Worm (Caenorhabditis elegans) whole organism, L4 larva: Measurements from ENCODE around the gene F35D11.4.
A peak's percentile ranks its signal among the peaks of the same experiment; 100 is the strongest.

Source experiments
- F10B5.3 ChIP-seq: sonication (generic microtip); optimal IDR thresholded peaks from 2 replicates; lab custom pipeline; 2016; ENCODE audit warnings: mild to moderate bottlenecking, missing genetic modification characterization, missing compliant biosample characterization
- F26F4.8 ChIP-seq: fragments of 200-800 bp; sonication (Bioruptor generic); conservative IDR thresholded peaks from 2 replicates; pipeline ENCODE4 v1.3.6; 2022; ENCODE audit warnings: missing genetic modification characterization, missing compliant biosample characterization
- F44E2.7 ChIP-seq: fragments of 200-800 bp; sonication (Bioruptor generic); IDR thresholded peaks from 2 replicates; pipeline ENCODE4 v2.1.2; 2022; ENCODE audit warnings: missing genetic modification characterization, missing compliant biosample characterization
- R02D3.7 ChIP-seq: fragments of 150-350 bp; sonication (generic microtip); optimal IDR thresholded peaks from 3 replicates; lab custom pipeline; 2014; ENCODE audit warnings: missing biosample characterization, missing genetic modification characterization
- Y5F2A.4 ChIP-seq: fragments of 200-800 bp; sonication (Bioruptor generic); optimal IDR thresholded peaks from 2 replicates; lab custom pipeline; 2018; ENCODE audit warnings: mild to moderate bottlenecking, missing genetic modification characterization, missing compliant biosample characterization
- ZK337.2 ChIP-seq: fragments of 200-800 bp; sonication (Bioruptor generic); IDR thresholded peaks from 2 replicates; pipeline ENCODE4 v1.3.6; 2022; ENCODE audit warnings: missing genetic modification reagents, missing genetic modification characterization, missing compliant biosample characterization
- aha-1 ChIP-seq: fragments of 150-350 bp; peaks from one replicate; lab custom pipeline; 2014; ENCODE audit warnings: missing biosample characterization, missing genetic modification characterization
- ceh-44 ChIP-seq: fragments of 200-800 bp; sonication (Bioruptor generic); IDR thresholded peaks from 2 replicates; pipeline ENCODE4 v1.3.6; 2022; ENCODE audit warnings: missing genetic modification reagents, missing genetic modification characterization, missing compliant biosample characterization
- ceh-62 ChIP-seq: sonication (generic microtip); optimal IDR thresholded peaks from 2 replicates; lab custom pipeline; 2017; ENCODE audit warnings: missing biosample characterization, missing genetic modification characterization
- ces-1 ChIP-seq: fragments of 150-350 bp; sonication (generic microtip); optimal IDR thresholded peaks from 4 replicates; lab custom pipeline; 2014; ENCODE audit warnings: missing biosample characterization, missing genetic modification reagents, missing genetic modification characterization
- daf-16 ChIP-seq, 3 experiments: sonication (generic microtip); optimal IDR thresholded peaks; 2 replicates each; lab custom pipeline; 2016 to 2017; ENCODE audit warnings: missing genetic modification characterization in 3 of 3, missing genetic modification reagents in 3 of 3, mild to moderate bottlenecking in 2 of 3, missing compliant biosample characterization in 2 of 3, missing biosample characterization in 1 of 3, moderate library complexity in 1 of 3
- dmd-6 ChIP-seq: fragments of 200-800 bp; sonication (Bioruptor generic); IDR thresholded peaks from 2 replicates; pipeline ENCODE4 v1.3.6; 2022; ENCODE audit warnings: missing genetic modification reagents, missing genetic modification characterization, missing compliant biosample characterization
- duxl-1 ChIP-seq: sonication (generic microtip); optimal IDR thresholded peaks from 2 replicates; lab custom pipeline; 2016; ENCODE audit warnings: mild to moderate bottlenecking, missing genetic modification characterization, moderate library complexity, missing compliant biosample characterization; ENCODE audit not compliant: poor library complexity
- dve-1 ChIP-seq: sonication (generic microtip); optimal IDR thresholded peaks from 2 replicates; lab custom pipeline; 2017; ENCODE audit warnings: antibody characterized with exemption, mild to moderate bottlenecking, missing genetic modification characterization, missing compliant biosample characterization; ENCODE audit not compliant: insufficient read depth
- egl-27 ChIP-seq: sonication (generic microtip); optimal IDR thresholded peaks from 3 replicates; lab custom pipeline; 2017; ENCODE audit warnings: missing biosample characterization, missing genetic modification reagents, missing genetic modification characterization
- fkh-10 ChIP-seq: fragments of 150-350 bp; optimal IDR thresholded peaks from 2 replicates; lab custom pipeline; 2014; ENCODE audit warnings: missing biosample characterization, missing genetic modification reagents, missing genetic modification characterization
- fos-1 ChIP-seq: fragments of 150-350 bp; optimal IDR thresholded peaks from 2 replicates; lab custom pipeline; 2014; ENCODE audit warnings: missing biosample characterization, missing genetic modification characterization
- hlh-30 ChIP-seq: sonication (generic microtip); optimal IDR thresholded peaks from 2 replicates; lab custom pipeline; 2017; ENCODE audit warnings: antibody characterized with exemption, mild to moderate bottlenecking, missing genetic modification characterization, missing compliant biosample characterization; ENCODE audit not compliant: insufficient read depth
- jun-1 ChIP-seq: fragments of 150-350 bp; optimal IDR thresholded peaks from 2 replicates; lab custom pipeline; 2014; ENCODE audit warnings: missing biosample characterization, missing genetic modification reagents, missing genetic modification characterization
- lin-1 ChIP-seq: fragments of 200-800 bp; sonication (Bioruptor generic); IDR thresholded peaks from 2 replicates; pipeline ENCODE4 v1.3.6; 2022; ENCODE audit warnings: missing genetic modification reagents, missing genetic modification characterization, missing compliant biosample characterization
- lin-13 ChIP-seq: fragments of 150-350 bp; optimal IDR thresholded peaks from 2 replicates; lab custom pipeline; 2014; ENCODE audit warnings: missing biosample characterization, missing genetic modification reagents, missing genetic modification characterization
- lin-38 ChIP-seq: fragments of 200-800 bp; sonication (Bioruptor generic); IDR thresholded peaks from 2 replicates; pipeline ENCODE4 v1.3.6; 2022; ENCODE audit warnings: missing genetic modification reagents, missing genetic modification characterization, missing compliant biosample characterization
- madf-9 ChIP-seq: fragments of 200-800 bp; sonication (Bioruptor generic); conservative IDR thresholded peaks from 2 replicates; pipeline ENCODE4 v1.3.6; 2022; ENCODE audit warnings: missing genetic modification reagents, missing genetic modification characterization, missing compliant biosample characterization
- mes-2 ChIP-seq: sonication (generic microtip); optimal IDR thresholded peaks from 2 replicates; lab custom pipeline; 2016; ENCODE audit warnings: missing genotype, mild to moderate bottlenecking, missing genetic modification characterization, missing compliant biosample characterization; ENCODE audit not compliant: poor library complexity, severe bottlenecking
- nhr-10 ChIP-seq: fragments of 150-350 bp; optimal IDR thresholded peaks from 2 replicates; lab custom pipeline; 2014; ENCODE audit warnings: missing biosample characterization, missing genetic modification characterization
- nhr-237 ChIP-seq: sonication (generic microtip); optimal IDR thresholded peaks from 2 replicates; lab custom pipeline; 2017; ENCODE audit warnings: missing biosample characterization, missing genetic modification characterization
- nhr-28 ChIP-seq: fragments of 150-350 bp; optimal IDR thresholded peaks from 2 replicates; lab custom pipeline; 2014; ENCODE audit warnings: missing biosample characterization, missing genetic modification characterization
- nhr-77 ChIP-seq: fragments of 150-350 bp; optimal IDR thresholded peaks from 2 replicates; lab custom pipeline; 2014; ENCODE audit warnings: missing biosample characterization, missing genetic modification characterization
- pha-4 ChIP-seq, 2 experiments: fragments of 150-350 bp in 1 of 2; fragments of 200-800 bp in 1 of 2; sonication (Bioruptor generic) in 1 of 2; IDR thresholded peaks in 1 of 2; optimal IDR thresholded peaks in 1 of 2; 2 replicates each; pipeline versions ENCODE4 v1.3.6 to Lab custom; 2014 to 2022; ENCODE audit warnings: missing genetic modification characterization in 2 of 2, missing genetic modification reagents in 2 of 2, missing biosample characterization in 1 of 2, missing compliant biosample characterization in 1 of 2
- pqm-1 ChIP-seq: sonication (generic microtip); optimal IDR thresholded peaks from 2 replicates; lab custom pipeline; 2017; ENCODE audit warnings: missing biosample characterization, missing genetic modification characterization
- rbr-2 ChIP-seq: sonication (generic microtip); optimal IDR thresholded peaks from 2 replicates; lab custom pipeline; 2016; ENCODE audit warnings: missing genotype, missing genetic modification characterization, missing compliant biosample characterization
- set-16 ChIP-seq: fragments of 200-800 bp; sonication (Bioruptor generic); IDR thresholded peaks from 2 replicates; pipeline ENCODE4 v1.3.6; 2022; ENCODE audit warnings: missing genetic modification reagents, missing genetic modification characterization, missing compliant biosample characterization
- spr-1 ChIP-seq: sonication (generic microtip); optimal IDR thresholded peaks from 2 replicates; lab custom pipeline; 2016; ENCODE audit warnings: mild to moderate bottlenecking, missing genetic modification characterization, missing compliant biosample characterization
- unc-62 ChIP-seq, 3 experiments: fragments of 150-350 bp in 1 of 3; sonication (generic microtip); optimal IDR thresholded peaks in 2 of 3; peaks in 1 of 3; 1 replicate in 1 of 3; 2 replicates in 2 of 3; lab custom pipeline; 2014 to 2017; ENCODE audit warnings: missing biosample characterization in 3 of 3, missing genetic modification characterization in 3 of 3, missing genetic modification reagents in 3 of 3, missing genotype in 1 of 3
- vab-7 ChIP-seq: fragments of 200-800 bp; sonication (Bioruptor generic); IDR thresholded peaks from 2 replicates; pipeline ENCODE4 v1.3.6; 2022; ENCODE audit warnings: missing genetic modification reagents, missing genetic modification characterization, missing compliant biosample characterization
- zag-1 ChIP-seq: fragments of 150-350 bp; optimal IDR thresholded peaks from 2 replicates; lab custom pipeline; 2014; ENCODE audit warnings: missing biosample characterization, missing genetic modification characterization
- ztf-11 ChIP-seq: fragments of 150-350 bp; optimal IDR thresholded peaks from 2 replicates; lab custom pipeline; 2014; ENCODE audit warnings: missing biosample characterization, missing genetic modification characterization

Gene F35D11.4

ce11 chrII:4599838-4600237 lies 3.4 kb upstream of the F35D11.4 start:
- TF ChIP-seq lin-38, result no peak
- TF ChIP-seq F44E2.7, result no peak
- TF ChIP-seq F26F4.8 (GFP tag; lab: Robert Waterston, UW), result no peak
- TF ChIP-seq daf-16 (GFP tag; optimal IDR thresholded peaks at IDR 0.05; lab: Kevin White, UChicago), result no peak
- peak; percentile 92 for TF ChIP-seq daf-16 (tag; optimal IDR thresholded peaks at IDR 0.05; lab: Kevin White, UChicago)

- TF ChIP-seq lin-13 (GFP tag; lab: Kevin White, UChicago), result no peak
- TF ChIP-seq dmd-6 (GFP tag; lab: Robert Waterston, UW), result peak; percentile 16; the same call in 1 of the 2 replicates
- TF ChIP-seq egl-27 (tag; lab: Kevin White, UChicago), result no peak
- no peak for TF ChIP-seq ceh-44
- TF ChIP-seq aha-1 (tag; lab: Kevin White, UChicago), result peak; percentile 86
- peak; percentile 32 for TF ChIP-seq nhr-28
- no peak for TF ChIP-seq nhr-77 (tag; lab: Kevin White, UChicago)
- no peak for TF ChIP-seq mes-2 (tag; lab: Kevin White, UChicago)
- no peak for TF ChIP-seq F10B5.3 (tag; lab: Kevin White, UChicago)
Observed at ce11 chrII:4600276-4600675, 3.0 kb upstream of the F35D11.4 start.

ce11 chrII:4600818-4601217 lies 2.4 kb upstream of the F35D11.4 start:
- TF ChIP-seq hlh-30 (no peak), madf-9 (GFP tag; lab: Robert Waterston, UW) (no peak), ceh-44 (no peak), zag-1 (tag; lab: Kevin White, UChicago) (no peak), set-16 (GFP tag; lab: Robert Waterston, UW) (no peak), pha-4 (GFP tag; IDR thresholded peaks at IDR 0.05; lab: Robert Waterston, UW) (no peak), pha-4 (tag; optimal IDR thresholded peaks at IDR 0.05; lab: Kevin White, UChicago) (no peak), jun-1 (tag; lab: Kevin White, UChicago) (no peak), pqm-1 (tag; lab: Kevin White, UChicago) (no peak), unc-62 (GFP tag; optimal IDR thresholded peaks at IDR 0.05 in 1 of 2; lab: Kevin White, UChicago) (no peak), unc-62 (tag; optimal IDR thresholded peaks at IDR 0.05; lab: Kevin White, UChicago) (no peak), dve-1 (tag; lab: Kevin White, UChicago) (no peak), vab-7 (GFP tag; lab: Robert Waterston, UW) (no peak), duxl-1 (no peak), ZK337.2 (GFP tag; lab: Robert Waterston, UW) (no peak), lin-13 (GFP tag; lab: Kevin White, UChicago) (no peak), lin-1 (GFP tag; lab: Robert Waterston, UW) (no peak), rbr-2 (no peak)

- TF ChIP-seq nhr-237 (tag; lab: Kevin White, UChicago) (no peak), rbr-2 (no peak), nhr-77 (tag; lab: Kevin White, UChicago) (no peak), daf-16 (GFP tag; optimal IDR thresholded peaks at IDR 0.05; lab: Kevin White, UChicago) (no peak), daf-16 (tag; optimal IDR thresholded peaks at IDR 0.05; lab: Kevin White, UChicago) (no peak)
- TF ChIP-seq, all 104 proteins: peak for 0
Observed at ce11 chrII:4601256-4601655, 2.0 kb upstream of the F35D11.4 start, which contains the start of gene ipla-1. Gene ipla-1, minus strand, starts transcription at chrII:4601356.

- TF ChIP-seq Y5F2A.4 (GFP tag; lab: Kevin White, UChicago) (no peak), spr-1 (no peak), F10B5.3 (tag; lab: Kevin White, UChicago) (no peak), ceh-62 (tag; lab: Kevin White, UChicago) (no peak), F44E2.7 (no peak), R02D3.7 (tag; lab: Kevin White, UChicago) (no peak), nhr-10 (no peak), fos-1 (tag; lab: Kevin White, UChicago) (no peak), ces-1 (no peak), fkh-10 (GFP tag; lab: Kevin White, UChicago) (no peak), ztf-11 (tag; lab: Kevin White, UChicago) (no peak)
- TF ChIP-seq, all 104 proteins: peak for 0
Observed at ce11 chrII:4602533-4602932, 694 bp upstream of the F35D11.4 start, which contains the start of gene coa-3. Gene coa-3, minus strand, starts transcription at chrII:4602633.
